Worm (Caenorhabditis elegans) whole organism, L3 larva: Measurements from ENCODE around the gene C04E6.12.

Experiments
- R02D3.7 ChIP-seq: fragments of 150-350 bp; optimal IDR thresholded peaks from 2 replicates; lab custom pipeline; 2014; ENCODE audit warnings: missing biosample characterization, missing genetic modification characterization
- ZK546.5 ChIP-seq: sonication (generic microtip); optimal IDR thresholded peaks from 2 replicates; lab custom pipeline; 2017; ENCODE audit warnings: missing biosample characterization, missing genetic modification characterization
- aly-2 ChIP-seq: fragments of 150-350 bp; optimal IDR thresholded peaks from 2 replicates; lab custom pipeline; 2014; ENCODE audit warnings: missing biosample characterization, missing genetic modification characterization
- ama-1 ChIP-seq: fragments of 150-350 bp; optimal IDR thresholded peaks from 2 replicates; lab custom pipeline; 2018
- ceh-16 ChIP-seq: sonication (generic microtip); optimal IDR thresholded peaks from 2 replicates; lab custom pipeline; 2017; ENCODE audit warnings: missing biosample characterization, missing genetic modification characterization
- ceh-28 ChIP-seq: fragments of 150-350 bp; optimal IDR thresholded peaks from 2 replicates; lab custom pipeline; 2014; ENCODE audit warnings: missing biosample characterization, missing genetic modification reagents, missing genetic modification characterization
- ceh-82 ChIP-seq: fragments of 150-350 bp; optimal IDR thresholded peaks from 2 replicates; lab custom pipeline; 2014; ENCODE audit warnings: missing biosample characterization, missing genetic modification characterization
- ceh-9 ChIP-seq: sonication (generic microtip); optimal IDR thresholded peaks from 2 replicates; lab custom pipeline; 2018; ENCODE audit warnings: missing biosample characterization, missing genetic modification characterization
- daf-12 ChIP-seq: fragments of 150-350 bp; optimal IDR thresholded peaks from 2 replicates; lab custom pipeline; 2014; ENCODE audit warnings: missing biosample characterization, missing genetic modification reagents, missing genetic modification characterization
- egl-27 ChIP-seq: sonication (generic microtip); optimal IDR thresholded peaks from 4 replicates; lab custom pipeline; 2017; ENCODE audit warnings: missing biosample characterization, missing genetic modification reagents, missing genetic modification characterization
- egl-5 ChIP-seq: fragments of 150-350 bp; optimal IDR thresholded peaks from 2 replicates; lab custom pipeline; 2017; ENCODE audit warnings: missing biosample characterization, missing genetic modification reagents, missing genetic modification characterization, inconsistent platforms
- elt-3 ChIP-seq, 3 experiments: fragments of 150-350 bp in 1 of 3; sonication (generic microtip) in 2 of 3; optimal IDR thresholded peaks; 2 replicates in 2 of 3; 4 replicates in 1 of 3; lab custom pipeline; 2014 to 2017; ENCODE audit warnings: missing biosample characterization in 3 of 3, missing genetic modification characterization in 3 of 3
- eor-1 ChIP-seq, 2 experiments: fragments of 150-350 bp; optimal IDR thresholded peaks; 2 replicates each; lab custom pipeline; 2014 to 2018; ENCODE audit warnings: missing biosample characterization in 2 of 2, missing genetic modification characterization in 2 of 2
- fkh-10 ChIP-seq: sonication (generic microtip); optimal IDR thresholded peaks from 2 replicates; lab custom pipeline; 2017; ENCODE audit warnings: missing biosample characterization, missing genetic modification reagents, missing genetic modification characterization
- fkh-2 ChIP-seq: fragments of 150-350 bp; optimal IDR thresholded peaks from 2 replicates; lab custom pipeline; 2014; ENCODE audit warnings: missing biosample characterization, missing genetic modification reagents, missing genetic modification characterization
- fos-1 ChIP-seq: fragments of 150-350 bp; optimal IDR thresholded peaks from 2 replicates; lab custom pipeline; 2014; ENCODE audit warnings: missing biosample characterization, missing genetic modification characterization
- hmg-11 ChIP-seq: sonication (generic microtip); optimal IDR thresholded peaks from 2 replicates; lab custom pipeline; 2016; ENCODE audit warnings: missing genetic modification characterization, missing compliant biosample characterization
- jun-1 ChIP-seq: fragments of 150-350 bp; optimal IDR thresholded peaks from 2 replicates; lab custom pipeline; 2014; ENCODE audit warnings: missing biosample characterization, missing genetic modification reagents, missing genetic modification characterization
- lin-15B ChIP-seq: fragments of 150-350 bp; optimal IDR thresholded peaks from 2 replicates; lab custom pipeline; 2014; ENCODE audit warnings: missing biosample characterization, missing genetic modification characterization
- lin-39 ChIP-seq: fragments of 150-350 bp; optimal IDR thresholded peaks from 2 replicates; lab custom pipeline; 2018; ENCODE audit warnings: missing biosample characterization, missing genetic modification reagents, missing genetic modification characterization
- lsy-12 ChIP-seq: sonication (generic microtip); optimal IDR thresholded peaks from 2 replicates; lab custom pipeline; 2016; ENCODE audit warnings: mild to moderate bottlenecking, missing genetic modification characterization, missing compliant biosample characterization
- mml-1 ChIP-seq: fragments of 150-350 bp; sonication (generic microtip); optimal IDR thresholded peaks from 3 replicates; lab custom pipeline; 2014; ENCODE audit warnings: missing biosample characterization, missing genetic modification characterization
- nfya-1 ChIP-seq: sonication (generic microtip); optimal IDR thresholded peaks from 2 replicates; lab custom pipeline; 2017; ENCODE audit warnings: missing genetic modification characterization, mild to moderate bottlenecking, missing compliant biosample characterization, antibody characterized with exemption, moderate library complexity; ENCODE audit not compliant: insufficient read depth
- nhr-11 ChIP-seq: fragments of 150-350 bp; optimal IDR thresholded peaks from 2 replicates; lab custom pipeline; 2014; ENCODE audit warnings: missing biosample characterization, missing genetic modification characterization
- nhr-12 ChIP-seq: fragments of 150-350 bp; optimal IDR thresholded peaks from 2 replicates; lab custom pipeline; 2014; ENCODE audit warnings: missing biosample characterization, missing genetic modification characterization
- nhr-23 ChIP-seq: fragments of 150-350 bp; optimal IDR thresholded peaks from 2 replicates; lab custom pipeline; 2014; ENCODE audit warnings: missing biosample characterization, missing genetic modification reagents, missing genetic modification characterization
- nhr-237 ChIP-seq: fragments of 150-350 bp; optimal IDR thresholded peaks from 2 replicates; lab custom pipeline; 2014; ENCODE audit warnings: missing biosample characterization, missing genetic modification characterization
- nhr-25 ChIP-seq: sonication (generic microtip); optimal IDR thresholded peaks from 2 replicates; lab custom pipeline; 2017; ENCODE audit warnings: missing biosample characterization, missing genetic modification characterization
- nhr-28 ChIP-seq: fragments of 150-350 bp; optimal IDR thresholded peaks from 2 replicates; lab custom pipeline; 2014; ENCODE audit warnings: missing biosample characterization, missing genetic modification characterization
- nhr-43 ChIP-seq: sonication (generic microtip); optimal IDR thresholded peaks from 2 replicates; lab custom pipeline; 2016; ENCODE audit warnings: mild to moderate bottlenecking, missing genetic modification characterization, missing compliant biosample characterization; ENCODE audit not compliant: poor library complexity, severe bottlenecking
- nhr-67 ChIP-seq: fragments of 150-350 bp; optimal IDR thresholded peaks from 2 replicates; lab custom pipeline; 2014; ENCODE audit warnings: missing biosample characterization, missing genetic modification characterization
- nhr-76 ChIP-seq: fragments of 150-350 bp; sonication (generic microtip); optimal IDR thresholded peaks from 5 replicates; lab custom pipeline; 2014; ENCODE audit warnings: missing biosample characterization, missing genetic modification characterization
- nhr-77 ChIP-seq: fragments of 150-350 bp; optimal IDR thresholded peaks from 2 replicates; lab custom pipeline; 2014; ENCODE audit warnings: missing biosample characterization, missing genetic modification characterization
- pha-4 ChIP-seq: fragments of 150-350 bp; optimal IDR thresholded peaks from 2 replicates; lab custom pipeline; 2014; ENCODE audit warnings: missing biosample characterization, missing genetic modification reagents, missing genetic modification characterization
- pqm-1 ChIP-seq: fragments of 150-350 bp; optimal IDR thresholded peaks from 2 replicates; lab custom pipeline; 2017; ENCODE audit warnings: missing biosample characterization, missing genetic modification characterization, inconsistent platforms
- sea-2 ChIP-seq: fragments of 150-350 bp; sonication (generic microtip); optimal IDR thresholded peaks from 4 replicates; lab custom pipeline; 2014; ENCODE audit warnings: missing biosample characterization, missing genetic modification reagents, missing genetic modification characterization
- skn-1 ChIP-seq: fragments of 150-350 bp; optimal IDR thresholded peaks from 2 replicates; lab custom pipeline; 2014; ENCODE audit warnings: missing biosample characterization, missing genetic modification characterization
- snpc-4 ChIP-seq: fragments of 150-350 bp; optimal IDR thresholded peaks from 2 replicates; lab custom pipeline; 2014; ENCODE audit warnings: missing biosample characterization, missing genetic modification characterization
- unc-39 ChIP-seq: sonication (generic microtip); optimal IDR thresholded peaks from 4 replicates; lab custom pipeline; 2017; ENCODE audit warnings: missing biosample characterization, missing genetic modification characterization
- unc-62 ChIP-seq: fragments of 150-350 bp; sonication (generic microtip); optimal IDR thresholded peaks from 4 replicates; lab custom pipeline; 2014; ENCODE audit warnings: missing biosample characterization, missing genetic modification reagents, missing genetic modification characterization
- ztf-11 ChIP-seq: fragments of 150-350 bp; optimal IDR thresholded peaks from 2 replicates; lab custom pipeline; 2014; ENCODE audit warnings: missing biosample characterization, missing genetic modification characterization
- ztf-4 ChIP-seq: fragments of 150-350 bp; optimal IDR thresholded peaks from 2 replicates; lab custom pipeline; 2014; ENCODE audit warnings: missing biosample characterization, missing genetic modification characterization

Gene C04E6.12

DNA sequence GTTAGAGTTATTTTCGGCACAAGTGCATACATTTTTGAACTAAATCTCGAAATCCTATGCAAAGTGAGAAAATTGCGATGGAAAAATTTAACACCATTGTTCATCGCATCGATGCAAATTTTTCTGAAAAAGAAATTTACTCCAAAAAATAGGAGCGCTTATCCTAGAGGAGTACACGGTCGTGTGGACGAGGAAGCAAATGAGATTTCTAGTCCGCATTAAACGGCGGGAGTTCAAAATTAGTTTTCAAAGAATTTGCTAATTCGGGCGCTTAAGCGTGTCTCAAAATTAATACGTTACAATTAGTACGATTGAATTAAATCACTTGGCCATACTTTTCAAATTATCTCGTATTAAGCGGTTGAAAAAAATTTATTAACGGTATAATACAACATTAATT lies 2.1 kb downstream of the C04E6.12 start, which contains the start of gene lrpr-1:
Gene lrpr-1 (minus strand): TSS at position 185 of the 400 bp plus-strand sequence.
- TF ChIP-seq nhr-23 (tag; lab: Kevin White, UChicago) (peak; percentile 82), nhr-237 (no peak), pqm-1 (tag; lab: Kevin White, UChicago) (peak; percentile 50), nhr-76 (tag; lab: Kevin White, UChicago) (peak; percentile 47), hmg-11 (tag; lab: Kevin White, UChicago) (peak; percentile 56), mml-1 (tag; lab: Kevin White, UChicago) (no peak), nhr-25 (peak; percentile 30), nhr-28 (no peak), nhr-12 (tag; lab: Kevin White, UChicago) (no peak), jun-1 (tag; lab: Kevin White, UChicago) (peak; percentile 42), R02D3.7 (tag; lab: Kevin White, UChicago) (peak; percentile 71), nhr-43 (tag; lab: Kevin White, UChicago) (peak; percentile 95), unc-62 (GFP tag; lab: Kevin White, UChicago) (no peak), ceh-28 (tag; lab: Kevin White, UChicago) (peak; percentile 52), ztf-11 (no peak), ama-1 (no peak), snpc-4 (no peak), ceh-16 (tag; lab: Kevin White, UChicago) (no peak), fkh-2 (tag; lab: Kevin White, UChicago) (peak; percentile 56), fos-1 (tag; lab: Kevin White, UChicago) (no peak), lsy-12 (peak; percentile 80), lin-39 (tag; lab: Kevin White, UChicago) (peak; percentile 34), nhr-11 (no peak), nfya-1 (peak; percentile 71), elt-3 (tag; optimal IDR thresholded peaks at IDR 0.05; lab: Kevin White, UChicago) (no peak), lin-15B (tag; lab: Kevin White, UChicago) (peak; percentile 76), ceh-9 (tag; lab: Kevin White, UChicago) (no peak), skn-1 (peak; percentile 59), ceh-82 (tag; lab: Kevin White, UChicago) (peak; percentile 48), egl-5 (tag; lab: Kevin White, UChicago) (peak; percentile 37), pha-4 (tag; lab: Kevin White, UChicago) (no peak), nhr-77 (tag; lab: Kevin White, UChicago) (no peak), ZK546.5 (no peak)

DNA sequence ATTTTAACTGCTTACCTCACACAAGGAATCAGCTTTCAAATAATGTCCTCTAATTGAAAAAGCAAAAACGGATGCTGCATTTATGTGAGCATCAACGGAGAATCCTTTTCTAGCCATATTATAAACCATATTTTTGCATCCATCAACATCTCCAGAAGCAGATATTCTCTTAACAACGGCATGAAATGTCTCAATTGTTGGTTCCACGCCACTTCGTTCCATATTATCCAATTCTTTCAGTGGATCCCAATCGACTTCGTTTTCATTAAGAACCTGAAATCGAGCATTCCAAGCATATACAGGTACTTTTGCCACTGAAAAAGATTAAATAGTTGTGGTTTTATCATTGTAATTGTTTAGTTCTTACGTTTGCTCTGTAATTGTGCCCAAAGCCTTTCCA lies 2.9 kb downstream of the C04E6.12 start:
- TF ChIP-seq nhr-67 (tag; lab: Kevin White, UChicago) (no peak), sea-2 (no peak), eor-1 (tag; optimal IDR thresholded peaks at IDR 0.05; lab: Kevin White, UChicago) (no peak), mml-1 (tag; lab: Kevin White, UChicago) (no peak), lin-15B (tag; lab: Kevin White, UChicago) (no peak), hmg-11 (tag; lab: Kevin White, UChicago) (no peak), egl-27 (tag; lab: Kevin White, UChicago) (no peak), fos-1 (tag; lab: Kevin White, UChicago) (no peak), fkh-2 (tag; lab: Kevin White, UChicago) (no peak), nhr-76 (tag; lab: Kevin White, UChicago) (no peak), ZK546.5 (no peak), daf-12 (no peak), unc-39 (tag; lab: Kevin White, UChicago) (no peak), nhr-237 (no peak), ztf-4 (tag; lab: Kevin White, UChicago) (no peak), aly-2 (tag; lab: Kevin White, UChicago) (no peak), R02D3.7 (tag; lab: Kevin White, UChicago) (no peak), lin-39 (tag; lab: Kevin White, UChicago) (no peak), ceh-28 (tag; lab: Kevin White, UChicago) (no peak)

DNA sequence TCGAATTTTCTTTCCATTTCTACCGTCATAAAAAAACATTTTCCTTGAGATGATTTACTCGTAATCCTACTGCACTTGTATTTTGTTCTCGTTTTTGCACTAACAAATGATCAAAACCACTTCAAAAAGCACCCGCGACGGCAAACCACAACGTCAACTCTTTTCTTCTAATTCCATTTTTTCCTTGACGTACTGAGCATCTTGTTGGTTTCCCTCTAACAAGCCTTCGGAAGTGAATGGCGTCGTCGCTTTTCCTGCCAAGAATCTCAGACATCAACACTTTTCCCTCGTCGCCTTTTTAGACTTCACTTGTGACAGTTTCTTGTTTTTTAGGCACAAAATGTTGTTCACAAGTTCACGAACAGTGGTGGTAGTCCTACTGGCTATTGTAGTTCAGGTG lies 7.4 kb downstream of the C04E6.12 start, which contains the start of gene C04E6.13:
Gene C04E6.13 (plus strand): TSS at position 301 of the 400 bp plus-strand sequence.
- TF ChIP-seq nhr-237 (no peak), elt-3 (tag; optimal IDR thresholded peaks at IDR 0.05; lab: Kevin White, UChicago) (no peak), ceh-9 (tag; lab: Kevin White, UChicago) (no peak), lsy-12 (no peak), ztf-11 (no peak), fkh-10 (GFP tag; lab: Kevin White, UChicago) (no peak), unc-39 (tag; lab: Kevin White, UChicago) (no peak)
